Fruit fly (Drosophila melanogaster): ENCODE data around the gene CG15005.

- TF ChIP-seq CG8301 (tag; optimal IDR thresholded peaks at IDR 0.05) (no peak), CG34367 (tag; optimal IDR thresholded peaks at IDR 0.05) (no peak), CG10348 (GFP tag; IDR thresholded peaks at IDR 0.05) (no peak), gl (tag; optimal IDR thresholded peaks at IDR 0.05) (no peak), fd96Ca (GFP tag; IDR thresholded peaks at IDR 0.05) (no peak), CG9948 (tag; optimal IDR thresholded peaks at IDR 0.05) (no peak), Snoo (tag; optimal IDR thresholded peaks at IDR 0.05) (no peak), CG4496 (GFP tag; IDR thresholded peaks at IDR 0.05) (no peak), Pif1B (GFP tag; optimal IDR thresholded peaks at IDR 0.05) (no peak), CG32121 (GFP tag; IDR thresholded peaks at IDR 0.05) (no peak), D1 (tag; optimal IDR thresholded peaks at IDR 0.05) (no peak)
Observed at dm6 chr3L:4232724-4233367, 28.7 kb upstream of the CG15005 start.

Data from whole organism, pupa.